Fruit fly (Drosophila melanogaster) whole organism, embryonic: ENCODE data around the gene waw.

ENCODE experiments used
- Antp ChIP-seq: fragments of 200-800 bp; sonication (Bioruptor generic); optimal IDR thresholded peaks from 3 replicates; lab custom pipeline; 2016; ENCODE audit warnings: missing biosample characterization, missing genetic modification characterization
- Bgb ChIP-seq: fragments of 200-800 bp; sonication (Bioruptor generic); IDR thresholded peaks from 2 replicates; pipeline ENCODE4 v1.3.6; 2022; ENCODE audit warnings: missing biosample characterization, missing genetic modification characterization; ENCODE audit not compliant: partially characterized antibody
- C15 ChIP-seq: fragments of 200-800 bp; sonication (Bioruptor generic); IDR thresholded peaks from 3 replicates; pipeline ENCODE4 v1.3.6; 2022; ENCODE audit warnings: missing biosample characterization, missing genetic modification characterization
- CG10209 ChIP-seq: fragments of 200-800 bp; sonication (Bioruptor generic); optimal IDR thresholded peaks from 3 replicates; lab custom pipeline; 2017; ENCODE audit warnings: missing biosample characterization, mild to moderate bottlenecking, missing genetic modification characterization, missing genetic modification reagents
- CG10654 ChIP-seq: fragments of 200-800 bp; sonication (Bioruptor generic); optimal IDR thresholded peaks from 2 replicates; lab custom pipeline; 2016; ENCODE audit warnings: missing biosample characterization, missing genetic modification characterization
- CG12942 ChIP-seq: fragments of 200-800 bp; sonication (Bioruptor generic); optimal IDR thresholded peaks from 3 replicates; lab custom pipeline; 2016; ENCODE audit warnings: missing biosample characterization, missing genetic modification characterization
- CG13296 ChIP-seq: fragments of 200-800 bp; sonication (Bioruptor generic); optimal IDR thresholded peaks from 3 replicates; lab custom pipeline; 2018; ENCODE audit warnings: missing biosample characterization, mild to moderate bottlenecking, missing genetic modification characterization
- CG15011 ChIP-seq: fragments of 200-800 bp; sonication (Bioruptor generic); optimal IDR thresholded peaks from 3 replicates; lab custom pipeline; 2018; ENCODE audit warnings: missing biosample characterization, mild to moderate bottlenecking, missing genetic modification characterization
- CG15269 ChIP-seq: fragments of 200-800 bp; sonication (Bioruptor generic); optimal IDR thresholded peaks from 2 replicates; lab custom pipeline; 2018; ENCODE audit warnings: missing biosample characterization, mild to moderate bottlenecking, missing genetic modification characterization, moderate library complexity
- CG16779 ChIP-seq: fragments of 200-800 bp; sonication (Bioruptor generic); IDR thresholded peaks from 2 replicates; pipeline ENCODE4 v1.3.6; 2022; ENCODE audit warnings: missing biosample characterization, missing genetic modification characterization
- CG17359 ChIP-seq: fragments of 200-800 bp; sonication (Bioruptor generic); optimal IDR thresholded peaks from 3 replicates; lab custom pipeline; 2018; ENCODE audit warnings: missing biosample characterization, mild to moderate bottlenecking, missing genetic modification characterization, moderate library complexity
- CG17802 ChIP-seq: fragments of 200-800 bp; sonication (Bioruptor generic); optimal IDR thresholded peaks from 2 replicates; lab custom pipeline; 2018; ENCODE audit warnings: missing biosample characterization, mild to moderate bottlenecking, missing genetic modification characterization, moderate library complexity
- CG17829 ChIP-seq: fragments of 200-800 bp; optimal IDR thresholded peaks from 2 replicates; lab custom pipeline; 2019; ENCODE audit warnings: missing biosample characterization, mild to moderate bottlenecking, missing genetic modification characterization, moderate library complexity
- CG2120 ChIP-seq: fragments of 200-800 bp; sonication (Bioruptor generic); optimal IDR thresholded peaks from 3 replicates; lab custom pipeline; 2016; ENCODE audit warnings: missing biosample characterization, missing genetic modification characterization
- CG3407 ChIP-seq: fragments of 200-800 bp; sonication (Bioruptor generic); optimal IDR thresholded peaks from 2 replicates; lab custom pipeline; 2018; ENCODE audit warnings: missing biosample characterization, mild to moderate bottlenecking, missing genetic modification characterization
- CG4404 ChIP-seq: fragments of 200-800 bp; sonication (Bioruptor generic); IDR thresholded peaks from 2 replicates; pipeline ENCODE4 v1.3.6; 2022; ENCODE audit warnings: missing biosample characterization, missing genetic modification characterization
- CG6254 ChIP-seq: fragments of 200-800 bp; sonication (Bioruptor generic); optimal IDR thresholded peaks from 3 replicates; lab custom pipeline; 2017; ENCODE audit warnings: mild to moderate bottlenecking, missing biosample characterization, missing genetic modification reagents, missing genetic modification characterization
- CG6854 ChIP-seq: fragments of 200-800 bp; sonication (Bioruptor generic); optimal IDR thresholded peaks from 3 replicates; lab custom pipeline; 2017; ENCODE audit warnings: missing biosample characterization, mild to moderate bottlenecking, missing genetic modification characterization
- CG9215 ChIP-seq: fragments of 200-800 bp; sonication (Bioruptor generic); IDR thresholded peaks from 2 replicates; pipeline ENCODE4 v1.3.6; 2022; ENCODE audit warnings: missing biosample characterization, missing genetic modification characterization
- CTCF ChIP-seq: fragments of 200-800 bp; sonication (Bioruptor generic); optimal IDR thresholded peaks from 2 replicates; lab custom pipeline; 2017; ENCODE audit warnings: missing biosample characterization, mild to moderate bottlenecking, missing genetic modification characterization, moderate library complexity
- Doc3 ChIP-seq: fragments of 200-800 bp; sonication (Bioruptor generic); IDR thresholded peaks from 3 replicates; pipeline ENCODE4 v1.3.6; 2022; ENCODE audit warnings: missing biosample characterization, missing genetic modification characterization; ENCODE audit not compliant: partially characterized antibody
- Gug ChIP-seq: fragments of 200-800 bp; sonication (Bioruptor generic); IDR thresholded peaks from 4 replicates; pipeline ENCODE4 v1.3.6; 2022; ENCODE audit warnings: missing biosample characterization, missing genetic modification characterization
- HLH4C ChIP-seq: fragments of 200-800 bp; sonication (Bioruptor generic); IDR thresholded peaks from 3 replicates; pipeline ENCODE4 v1.3.6; 2022; ENCODE audit warnings: missing biosample characterization, missing genetic modification characterization; ENCODE audit not compliant: partially characterized antibody
- Hsf ChIP-seq: fragments of 200-800 bp; sonication (Bioruptor generic); optimal IDR thresholded peaks from 3 replicates; lab custom pipeline; 2016; ENCODE audit warnings: missing biosample characterization, missing genetic modification characterization
- Mad ChIP-seq: fragments of 200-800 bp; sonication (Bioruptor generic); optimal IDR thresholded peaks from 2 replicates; lab custom pipeline; 2016; ENCODE audit warnings: missing biosample characterization, missing genetic modification characterization
- Max ChIP-seq: fragments of 200-800 bp; sonication (Bioruptor generic); optimal IDR thresholded peaks from 2 replicates; lab custom pipeline; 2016; ENCODE audit warnings: missing biosample characterization, mild to moderate bottlenecking, missing genetic modification characterization
- Myb ChIP-seq: fragments of 200-800 bp; sonication (Bioruptor generic); optimal IDR thresholded peaks from 2 replicates; lab custom pipeline; 2016; ENCODE audit warnings: missing biosample characterization, missing genetic modification characterization
- Oaz ChIP-seq: fragments of 200-800 bp; sonication (Bioruptor generic); IDR thresholded peaks from 2 replicates; pipeline ENCODE4 v1.3.6; 2022; ENCODE audit warnings: missing biosample characterization, missing genetic modification characterization
- PHDP ChIP-seq: fragments of 200-800 bp; sonication (Bioruptor generic); optimal IDR thresholded peaks from 3 replicates; lab custom pipeline; 2018; ENCODE audit warnings: missing biosample characterization, mild to moderate bottlenecking, missing genetic modification characterization, moderate library complexity
- Poxn ChIP-seq: fragments of 200-800 bp; sonication (Bioruptor generic); IDR thresholded peaks from 2 replicates; pipeline ENCODE4 v1.3.6; 2022; ENCODE audit warnings: missing biosample characterization, missing genetic modification characterization
- Six4 ChIP-seq: fragments of 200-800 bp; sonication (Bioruptor generic); optimal IDR thresholded peaks from 2 replicates; lab custom pipeline; 2016; ENCODE audit warnings: missing biosample characterization, missing genetic modification characterization
- ab ChIP-seq: fragments of 200-800 bp; sonication (Bioruptor generic); optimal IDR thresholded peaks from 2 replicates; lab custom pipeline; 2016; ENCODE audit warnings: missing biosample characterization, missing genetic modification characterization
- ase ChIP-seq: fragments of 200-800 bp; sonication (Bioruptor generic); IDR thresholded peaks from 3 replicates; pipeline ENCODE4 v1.3.6; 2022; ENCODE audit warnings: missing biosample characterization, missing genetic modification characterization
- bcd ChIP-seq: fragments of 200-800 bp; sonication (Bioruptor generic); optimal IDR thresholded peaks from 2 replicates; lab custom pipeline; 2017; ENCODE audit warnings: missing biosample characterization, mild to moderate bottlenecking, missing genetic modification characterization
- crol ChIP-seq: fragments of 200-800 bp; sonication (Bioruptor generic); IDR thresholded peaks from 2 replicates; pipeline ENCODE4 v1.3.6; 2022; ENCODE audit warnings: missing biosample characterization, missing genetic modification characterization
- dati ChIP-seq: fragments of 200-800 bp; sonication (Bioruptor generic); IDR thresholded peaks from 2 replicates; pipeline ENCODE4 v1.3.6; 2022; ENCODE audit warnings: missing biosample characterization, missing genetic modification characterization
- esg ChIP-seq: fragments of 200-800 bp; sonication (Bioruptor generic); conservative IDR thresholded peaks from 2 replicates; pipeline ENCODE4 v1.3.6; 2022; ENCODE audit warnings: missing biosample characterization, missing genetic modification characterization
- fd96Cb ChIP-seq: fragments of 200-800 bp; sonication (Bioruptor generic); optimal IDR thresholded peaks from 2 replicates; lab custom pipeline; 2018; ENCODE audit warnings: missing biosample characterization, mild to moderate bottlenecking, missing genetic modification characterization, moderate library complexity
- gcm2 ChIP-seq: fragments of 200-800 bp; sonication (Bioruptor generic); optimal IDR thresholded peaks from 2 replicates; lab custom pipeline; 2016; ENCODE audit warnings: missing biosample characterization, missing genetic modification characterization
- gfzf ChIP-seq: fragments of 200-800 bp; sonication (Bioruptor generic); optimal IDR thresholded peaks from 2 replicates; lab custom pipeline; 2016; ENCODE audit warnings: missing biosample characterization, mild to moderate bottlenecking, missing genetic modification characterization, moderate library complexity
- grau ChIP-seq: fragments of 200-800 bp; optimal IDR thresholded peaks from 3 replicates; lab custom pipeline; 2019; ENCODE audit warnings: missing biosample characterization, mild to moderate bottlenecking, missing genetic modification characterization, moderate library complexity
- hb ChIP-seq: fragments of 200-800 bp; sonication (Bioruptor generic); IDR thresholded peaks from 3 replicates; pipeline ENCODE4 v1.3.6; 2022; ENCODE audit warnings: missing biosample characterization, missing genetic modification characterization; ENCODE audit not compliant: partially characterized antibody
- ken ChIP-seq: fragments of 200-800 bp; sonication (Bioruptor generic); IDR thresholded peaks from 3 replicates; pipeline ENCODE4 v1.3.6; 2022; ENCODE audit warnings: missing biosample characterization, missing genetic modification characterization
- lbe ChIP-seq: fragments of 200-800 bp; sonication (Bioruptor generic); optimal IDR thresholded peaks from 2 replicates; lab custom pipeline; 2016; ENCODE audit warnings: missing biosample characterization, mild to moderate bottlenecking, missing genetic modification characterization
- row ChIP-seq: fragments of 200-800 bp; sonication (Bioruptor generic); IDR thresholded peaks from 3 replicates; pipeline ENCODE4 v1.3.6; 2022; ENCODE audit warnings: missing biosample characterization, missing genetic modification characterization
- sisA ChIP-seq: fragments of 200-800 bp; sonication (Bioruptor generic); IDR thresholded peaks from 2 replicates; pipeline ENCODE4 v1.3.6; 2022; ENCODE audit warnings: missing biosample characterization, missing genetic modification characterization
- tio ChIP-seq: fragments of 200-800 bp; sonication (Bioruptor generic); optimal IDR thresholded peaks from 2 replicates; lab custom pipeline; 2017; ENCODE audit warnings: missing biosample characterization, missing genetic modification characterization, inconsistent platforms
- toy ChIP-seq: fragments of 200-800 bp; sonication (Bioruptor generic); IDR thresholded peaks from 2 replicates; pipeline ENCODE4 v1.3.6; 2022; ENCODE audit warnings: missing biosample characterization, missing genetic modification characterization
- ttk ChIP-seq: fragments of 200-800 bp; sonication (Bioruptor generic); IDR thresholded peaks from 2 replicates; pipeline ENCODE4 v2.1.2; 2022; ENCODE audit warnings: missing biosample characterization, missing genetic modification characterization
- usp ChIP-seq: fragments of >200 bp; optimal IDR thresholded peaks from 2 replicates; lab custom pipeline; 2017; ENCODE audit warnings: missing biosample characterization, missing genetic modification characterization
- zfh2 ChIP-seq: fragments of 200-800 bp; sonication (Bioruptor generic); optimal IDR thresholded peaks from 2 replicates; lab custom pipeline; 2016; ENCODE audit warnings: missing biosample characterization, missing genetic modification characterization

Gene waw

DNA sequence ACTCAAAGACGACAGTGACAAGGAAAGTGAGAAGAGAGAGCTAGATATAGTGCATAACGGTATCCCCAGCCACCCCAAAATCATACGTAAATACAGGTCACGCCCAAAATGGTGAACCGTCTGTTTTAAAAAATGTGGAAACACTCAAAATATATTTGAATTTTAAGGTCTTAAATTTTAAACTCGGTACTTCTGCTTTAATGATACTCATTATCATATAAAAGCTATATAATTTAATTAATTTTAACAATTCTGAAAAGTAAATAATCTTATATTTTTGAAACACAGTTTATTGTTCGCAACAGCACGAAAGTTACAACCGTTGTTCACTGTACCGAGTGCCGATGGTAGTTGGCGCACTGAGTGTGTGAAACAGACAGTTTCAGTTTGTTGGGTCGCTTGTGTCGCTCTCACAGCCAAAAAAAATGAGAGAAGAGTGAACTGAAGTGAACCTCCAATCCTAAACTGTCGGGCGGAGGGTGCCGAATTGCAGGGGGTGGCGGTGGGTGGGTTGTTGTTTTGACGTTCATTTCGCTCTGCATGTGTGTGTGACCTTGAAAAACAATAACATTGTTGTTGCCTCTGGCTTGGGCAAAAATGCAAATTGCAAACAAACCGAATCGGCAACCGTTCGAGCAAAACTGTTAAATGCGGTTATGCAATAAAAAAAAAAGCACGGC lies 3.6 kb downstream of the waw start (continued):
- TF ChIP-seq gcm2: peak; percentile 33
- no peak for TF ChIP-seq HLH4C (GFP tag; lab: Robert Waterston, UW)
- peak; percentile 78 for TF ChIP-seq CG10654 (GFP tag; lab: Kevin White, UChicago)
- TF ChIP-seq usp (GFP tag; lab: Kevin White, UChicago): no peak
- peak; percentile 95 for TF ChIP-seq bcd (GFP tag; lab: Kevin White, UChicago)
- TF ChIP-seq CG15269 (tag; lab: Kevin White, UChicago): peak; percentile 95
- TF ChIP-seq CG16779 (GFP tag; lab: Robert Waterston, UW): peak; percentile 71
- TF ChIP-seq CG12942 (GFP tag; lab: Kevin White, UChicago): peak; percentile 77
- no peak for TF ChIP-seq Bgb (GFP tag; lab: Robert Waterston, UW)
- peak; percentile 63; the same call in 1 of the 3 replicates for TF ChIP-seq C15
- TF ChIP-seq ase: peak; percentile 80
- no peak for TF ChIP-seq ab (GFP tag; lab: Kevin White, UChicago)
- peak; percentile 50 for TF ChIP-seq Hsf (GFP tag; lab: Kevin White, UChicago)
- peak; percentile 91 for TF ChIP-seq tio (GFP tag; lab: Kevin White, UChicago)
- TF ChIP-seq CG9215: peak; percentile 89
- peak; percentile 81 for TF ChIP-seq CG6254 (GFP tag; lab: Kevin White, UChicago)
- TF ChIP-seq CG10209 (GFP tag; lab: Kevin White, UChicago): peak; percentile 93
- TF ChIP-seq Doc3 (GFP tag; lab: Robert Waterston, UW): no peak
- TF ChIP-seq CG17829 (tag; lab: Kevin White, UChicago): peak; percentile 89
- peak; percentile 86 for TF ChIP-seq Six4 (GFP tag; lab: Kevin White, UChicago)
- no peak for TF ChIP-seq dati (GFP tag; lab: Robert Waterston, UW)
- TF ChIP-seq ttk (GFP tag; lab: Robert Waterston, UW): peak; percentile 83
- peak; percentile 90 for TF ChIP-seq CG6854 (GFP tag; lab: Kevin White, UChicago)
- TF ChIP-seq grau (tag; lab: Kevin White, UChicago): peak; percentile 99
- TF ChIP-seq CG17802: peak; percentile 58
- peak; percentile 84 for TF ChIP-seq CG4404
- peak; percentile 93 for TF ChIP-seq PHDP (tag; lab: Kevin White, UChicago)
- peak; percentile 97 for TF ChIP-seq row
- TF ChIP-seq zfh2 (GFP tag; lab: Kevin White, UChicago): peak; percentile 34
- no peak for TF ChIP-seq toy (GFP tag; lab: Robert Waterston, UW)
- peak; percentile 94 for TF ChIP-seq fd96Cb (tag; lab: Kevin White, UChicago)
- peak; percentile 89 for TF ChIP-seq Gug
- peak; percentile 84 for TF ChIP-seq crol (GFP tag; lab: Robert Waterston, UW)
- TF ChIP-seq gfzf (GFP tag; lab: Kevin White, UChicago): no peak
- no peak for TF ChIP-seq hb (GFP tag; lab: Robert Waterston, UW)
- peak; percentile 82 for TF ChIP-seq Oaz (GFP tag; lab: Robert Waterston, UW)
- TF ChIP-seq Poxn: peak; percentile 74
- TF ChIP-seq CG3407 (GFP tag; lab: Kevin White, UChicago): peak; percentile 88
- no peak for TF ChIP-seq Myb (GFP tag; lab: Kevin White, UChicago)
- peak; percentile 51 for TF ChIP-seq CTCF (GFP tag; lab: Kevin White, UChicago)
- peak; percentile 75 for TF ChIP-seq lbe (GFP tag; lab: Kevin White, UChicago)
- TF ChIP-seq Max: peak; percentile 76
- peak; percentile 63 for TF ChIP-seq CG2120 (GFP tag; lab: Kevin White, UChicago)
- peak; percentile 92 for TF ChIP-seq sisA (GFP tag; lab: Robert Waterston, UW)
- peak; percentile 94 for TF ChIP-seq CG17359 (tag; lab: Kevin White, UChicago)
- peak; percentile 88 for TF ChIP-seq CG15011 (GFP tag; lab: Kevin White, UChicago)
- peak; percentile 81 for TF ChIP-seq ken (GFP tag; lab: Robert Waterston, UW)
- peak; percentile 40 for TF ChIP-seq Antp (GFP tag; lab: Kevin White, UChicago)
- peak; percentile 88 for TF ChIP-seq esg (GFP tag; lab: Robert Waterston, UW)
- TF ChIP-seq Mad (GFP tag; lab: Kevin White, UChicago): peak; percentile 58
- peak; percentile 96 for TF ChIP-seq CG13296 (GFP tag; lab: Kevin White, UChicago)
